Worm (Caenorhabditis elegans): ENCODE results near the gene B0273.1.

B0273.1 gene

DNA sequence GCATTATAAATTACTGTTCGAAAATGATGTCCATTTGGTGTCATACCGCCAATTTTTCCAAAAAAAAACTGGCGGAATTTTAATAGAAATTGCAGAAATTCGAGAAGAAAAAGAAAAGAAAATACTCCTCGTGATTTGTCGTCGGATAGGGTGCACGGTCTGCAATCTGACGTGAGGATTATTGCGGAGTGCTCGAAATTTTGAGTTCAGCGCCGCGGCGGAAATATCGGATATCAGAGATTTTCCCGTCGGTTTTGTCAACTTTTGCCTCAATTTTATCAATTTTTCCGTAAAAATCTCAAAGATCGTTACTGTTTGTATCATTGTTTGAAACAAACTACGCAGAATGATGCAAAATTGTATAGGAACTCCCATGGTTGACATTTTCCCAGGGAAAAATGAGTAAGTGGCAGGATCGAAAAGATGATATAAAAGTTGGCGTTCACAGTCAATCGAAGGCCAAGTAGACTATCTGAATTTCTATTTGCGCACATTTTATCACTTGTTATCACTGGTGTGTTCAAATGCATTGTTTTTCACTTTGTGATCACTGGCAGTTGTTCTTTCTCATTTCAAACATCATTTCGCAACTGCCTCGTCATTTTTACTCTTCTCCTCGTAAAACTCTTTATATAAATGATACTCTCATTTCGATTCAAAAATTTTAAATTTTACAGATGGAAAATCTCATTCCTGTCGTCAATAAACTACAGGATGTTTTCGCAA lies 44.2 kb downstream of the B0273.1 start, which contains the start of the genes fem-1 and drp-1 (continued):
- peak; percentile 4 for TF ChIP-seq skn-1 (tag; optimal IDR thresholded peaks at IDR 0.05)
- peak in 1 of 2 experiments; percentile 6 for TF ChIP-seq mdl-1 (tag; optimal IDR thresholded peaks at IDR 0.05)
- TF ChIP-seq nhr-47 (tag; optimal IDR thresholded peaks at IDR 0.05), result peak; percentile 24
- TF ChIP-seq dpl-1 (GFP tag; optimal IDR thresholded peaks at IDR 0.05), result peak; percentile 25 to 43 (median 32)

DNA sequence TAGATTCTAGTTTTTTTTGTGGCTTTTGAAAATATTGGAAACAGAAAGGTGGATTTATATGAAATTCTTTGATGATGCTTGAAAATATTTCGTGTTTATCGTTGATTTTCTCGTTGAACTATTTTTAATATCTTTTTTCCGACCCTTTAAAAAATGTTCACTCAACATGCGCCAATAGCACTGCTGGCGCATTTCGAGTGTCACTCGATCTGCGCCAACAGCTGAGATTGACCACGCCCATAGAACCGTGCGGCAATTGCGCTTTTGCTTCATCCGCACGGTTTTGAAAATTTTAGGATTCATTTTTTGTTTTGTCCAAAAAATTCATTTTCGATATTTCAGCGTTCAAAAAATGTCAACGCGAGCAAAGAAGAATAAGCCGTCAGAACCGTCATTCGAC lies 47.5 kb downstream of the B0273.1 start, which contains the start of gene tebp-2:
TSS of gene tebp-2 (plus strand) at position 343 of the 400 bp plus-strand sequence.
- TF ChIP-seq lin-35 (GFP tag; optimal IDR thresholded peaks at IDR 0.05), result peak in 1 of 2 experiments; percentile 10
- no peak for TF ChIP-seq efl-1 (optimal IDR thresholded peaks at IDR 0.05)
- peak in 1 of 2 experiments; percentile 80 for TF ChIP-seq efl-1 (GFP tag; optimal IDR thresholded peaks at IDR 0.05 in 1 of 2)
- TF ChIP-seq fkh-10 (GFP tag; optimal IDR thresholded peaks at IDR 0.05), result no peak
- no peak for TF ChIP-seq Y116A8C.19 (tag; optimal IDR thresholded peaks at IDR 0.05; ENCODE audit: borderline replicate concordance)
- TF ChIP-seq ztf-4 (tag; optimal IDR thresholded peaks at IDR 0.05), result no peak
- no peak for TF ChIP-seq ceh-63 (GFP tag; optimal IDR thresholded peaks at IDR 0.05)
- TF ChIP-seq lir-3 (tag; optimal IDR thresholded peaks at IDR 0.05; ENCODE audit: poor library complexity), result no peak

DNA sequence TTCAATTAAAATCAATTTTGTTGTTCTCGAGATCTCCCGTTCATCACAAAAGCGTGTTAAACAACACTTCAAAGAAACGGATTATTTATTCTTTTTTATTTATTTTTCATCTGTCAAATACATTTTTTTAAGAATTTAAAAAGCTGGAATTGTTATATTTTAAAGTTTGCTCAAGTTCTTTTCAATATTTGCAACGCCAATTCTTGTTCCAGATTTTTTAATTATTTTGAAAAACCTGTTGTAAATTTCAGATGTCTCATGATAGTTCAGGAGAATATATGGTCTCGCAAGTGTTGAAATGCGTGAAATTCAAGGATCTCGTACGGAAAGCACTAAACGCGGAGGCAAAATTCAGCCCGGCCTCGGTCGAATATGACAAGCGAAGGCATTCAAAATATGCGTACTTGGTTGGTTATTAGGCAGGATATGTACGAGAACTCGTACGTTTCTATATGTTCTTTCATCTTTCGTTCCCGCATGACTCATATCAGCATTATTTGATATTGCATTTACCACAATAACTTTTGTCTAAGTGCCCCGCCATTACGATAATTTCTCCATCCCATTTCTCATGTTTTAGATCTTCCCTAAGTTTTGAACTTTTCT lies 50.9 kb downstream of the B0273.1 start, which contains the start of gene cec-6:
TSS of gene cec-6 (plus strand) at position 252 of the 606 bp plus-strand sequence.
- no peak for TF ChIP-seq sup-37 (GFP tag; optimal IDR thresholded peaks at IDR 0.05)
- no peak for TF ChIP-seq mep-1 (tag; optimal IDR thresholded peaks at IDR 0.05)
- no peak for TF ChIP-seq lsy-2 (tag; optimal IDR thresholded peaks at IDR 0.05)
- TF ChIP-seq ceh-8 (GFP tag; optimal IDR thresholded peaks at IDR 0.05), result no peak
- no peak for TF ChIP-seq ztf-11 (tag; optimal IDR thresholded peaks at IDR 0.05)
- TF ChIP-seq irx-1 (tag; optimal IDR thresholded peaks at IDR 0.05), result no peak
- no peak for TF ChIP-seq unc-30 (tag; optimal IDR thresholded peaks at IDR 0.05)
- no peak for TF ChIP-seq zip-4 (GFP tag; optimal IDR thresholded peaks at IDR 0.05)
- TF ChIP-seq ets-5 (GFP tag; IDR thresholded peaks at IDR 0.05), result no peak
- no peak for TF ChIP-seq unc-86 (tag; optimal IDR thresholded peaks at IDR 0.05)
- TF ChIP-seq lin-14 (GFP tag; optimal IDR thresholded peaks at IDR 0.05), result no peak
- no peak for TF ChIP-seq nhr-11 (tag; optimal IDR thresholded peaks at IDR 0.05)
- TF ChIP-seq nhr-19 (GFP tag; conservative IDR thresholded peaks at IDR 0.05), result no peak
